Worm (Caenorhabditis elegans) whole organism, L3 larva: ENCODE results near the gene srd-49.

Experiments
- R02D3.7 ChIP-seq: fragments of 150-350 bp; optimal IDR thresholded peaks from 2 replicates; lab custom pipeline; 2014; ENCODE audit warnings: missing biosample characterization, missing genetic modification characterization
- ZK546.5 ChIP-seq: sonication (generic microtip); optimal IDR thresholded peaks from 2 replicates; lab custom pipeline; 2017; ENCODE audit warnings: missing biosample characterization, missing genetic modification characterization
- aly-2 ChIP-seq: fragments of 150-350 bp; optimal IDR thresholded peaks from 2 replicates; lab custom pipeline; 2014; ENCODE audit warnings: missing biosample characterization, missing genetic modification characterization
- ama-1 ChIP-seq: fragments of 150-350 bp; optimal IDR thresholded peaks from 2 replicates; lab custom pipeline; 2018
- daf-12 ChIP-seq: fragments of 150-350 bp; optimal IDR thresholded peaks from 2 replicates; lab custom pipeline; 2014; ENCODE audit warnings: missing biosample characterization, missing genetic modification reagents, missing genetic modification characterization
- egl-27 ChIP-seq: sonication (generic microtip); optimal IDR thresholded peaks from 4 replicates; lab custom pipeline; 2017; ENCODE audit warnings: missing biosample characterization, missing genetic modification reagents, missing genetic modification characterization
- elt-1 ChIP-seq: fragments of 150-350 bp; optimal IDR thresholded peaks from 2 replicates; lab custom pipeline; 2014; ENCODE audit warnings: missing biosample characterization, missing genetic modification characterization
- elt-3 ChIP-seq, 3 experiments: fragments of 150-350 bp in 1 of 3; sonication (generic microtip) in 2 of 3; optimal IDR thresholded peaks; 2 replicates in 2 of 3; 4 replicates in 1 of 3; lab custom pipeline; 2014 to 2017; ENCODE audit warnings: missing biosample characterization in 3 of 3, missing genetic modification characterization in 3 of 3
- fkh-10 ChIP-seq: sonication (generic microtip); optimal IDR thresholded peaks from 2 replicates; lab custom pipeline; 2017; ENCODE audit warnings: missing biosample characterization, missing genetic modification reagents, missing genetic modification characterization
- fkh-2 ChIP-seq: fragments of 150-350 bp; optimal IDR thresholded peaks from 2 replicates; lab custom pipeline; 2014; ENCODE audit warnings: missing biosample characterization, missing genetic modification reagents, missing genetic modification characterization
- hmg-11 ChIP-seq: sonication (generic microtip); optimal IDR thresholded peaks from 2 replicates; lab custom pipeline; 2016; ENCODE audit warnings: missing genetic modification characterization, missing compliant biosample characterization
- lin-15B ChIP-seq: fragments of 150-350 bp; optimal IDR thresholded peaks from 2 replicates; lab custom pipeline; 2014; ENCODE audit warnings: missing biosample characterization, missing genetic modification characterization
- lin-39 ChIP-seq: fragments of 150-350 bp; optimal IDR thresholded peaks from 2 replicates; lab custom pipeline; 2018; ENCODE audit warnings: missing biosample characterization, missing genetic modification reagents, missing genetic modification characterization
- lsy-12 ChIP-seq: sonication (generic microtip); optimal IDR thresholded peaks from 2 replicates; lab custom pipeline; 2016; ENCODE audit warnings: mild to moderate bottlenecking, missing genetic modification characterization, missing compliant biosample characterization
- mml-1 ChIP-seq: fragments of 150-350 bp; sonication (generic microtip); optimal IDR thresholded peaks from 3 replicates; lab custom pipeline; 2014; ENCODE audit warnings: missing biosample characterization, missing genetic modification characterization
- nfya-1 ChIP-seq: sonication (generic microtip); optimal IDR thresholded peaks from 2 replicates; lab custom pipeline; 2017; ENCODE audit warnings: missing genetic modification characterization, mild to moderate bottlenecking, missing compliant biosample characterization, antibody characterized with exemption, moderate library complexity; ENCODE audit not compliant: insufficient read depth
- nhr-12 ChIP-seq: fragments of 150-350 bp; optimal IDR thresholded peaks from 2 replicates; lab custom pipeline; 2014; ENCODE audit warnings: missing biosample characterization, missing genetic modification characterization
- nhr-25 ChIP-seq: sonication (generic microtip); optimal IDR thresholded peaks from 2 replicates; lab custom pipeline; 2017; ENCODE audit warnings: missing biosample characterization, missing genetic modification characterization
- nhr-28 ChIP-seq: fragments of 150-350 bp; optimal IDR thresholded peaks from 2 replicates; lab custom pipeline; 2014; ENCODE audit warnings: missing biosample characterization, missing genetic modification characterization
- nhr-43 ChIP-seq: sonication (generic microtip); optimal IDR thresholded peaks from 2 replicates; lab custom pipeline; 2016; ENCODE audit warnings: mild to moderate bottlenecking, missing genetic modification characterization, missing compliant biosample characterization; ENCODE audit not compliant: poor library complexity, severe bottlenecking
- pha-4 ChIP-seq: fragments of 150-350 bp; optimal IDR thresholded peaks from 2 replicates; lab custom pipeline; 2014; ENCODE audit warnings: missing biosample characterization, missing genetic modification reagents, missing genetic modification characterization
- pqm-1 ChIP-seq: fragments of 150-350 bp; optimal IDR thresholded peaks from 2 replicates; lab custom pipeline; 2017; ENCODE audit warnings: missing biosample characterization, missing genetic modification characterization, inconsistent platforms
- sea-2 ChIP-seq: fragments of 150-350 bp; sonication (generic microtip); optimal IDR thresholded peaks from 4 replicates; lab custom pipeline; 2014; ENCODE audit warnings: missing biosample characterization, missing genetic modification reagents, missing genetic modification characterization
- skn-1 ChIP-seq: fragments of 150-350 bp; optimal IDR thresholded peaks from 2 replicates; lab custom pipeline; 2014; ENCODE audit warnings: missing biosample characterization, missing genetic modification characterization
- snpc-4 ChIP-seq: fragments of 150-350 bp; optimal IDR thresholded peaks from 2 replicates; lab custom pipeline; 2014; ENCODE audit warnings: missing biosample characterization, missing genetic modification characterization
- tbx-2 ChIP-seq: sonication (generic microtip); optimal IDR thresholded peaks from 2 replicates; lab custom pipeline; 2016; ENCODE audit warnings: mild to moderate bottlenecking, missing genetic modification characterization, missing compliant biosample characterization
- unc-39 ChIP-seq: sonication (generic microtip); optimal IDR thresholded peaks from 4 replicates; lab custom pipeline; 2017; ENCODE audit warnings: missing biosample characterization, missing genetic modification characterization
- unc-62 ChIP-seq: fragments of 150-350 bp; sonication (generic microtip); optimal IDR thresholded peaks from 4 replicates; lab custom pipeline; 2014; ENCODE audit warnings: missing biosample characterization, missing genetic modification reagents, missing genetic modification characterization
- ztf-11 ChIP-seq: fragments of 150-350 bp; optimal IDR thresholded peaks from 2 replicates; lab custom pipeline; 2014; ENCODE audit warnings: missing biosample characterization, missing genetic modification characterization
- ztf-4 ChIP-seq: fragments of 150-350 bp; optimal IDR thresholded peaks from 2 replicates; lab custom pipeline; 2014; ENCODE audit warnings: missing biosample characterization, missing genetic modification characterization

The srd-49 gene

ce11 chrV:10134077-10134693, 39.7 kb downstream of the srd-49 start, which contains the start of the genes C08B6.18, wdr-20 and C08B6.8:
Gene C08B6.18 (minus strand): TSS chrV:10134127.
Gene wdr-20 (minus strand): TSS chrV:10134158.
Gene C08B6.8 (plus strand): TSS chrV:10134643.
- TF ChIP-seq ztf-11 (no peak), nhr-25 (peak; percentile 17), snpc-4 (peak; percentile 75), ztf-4 (no peak), ZK546.5 (tag; lab: Kevin White, UChicago) (no peak), pha-4 (tag; lab: Kevin White, UChicago) (peak; percentile 50), sea-2 (GFP tag; lab: Kevin White, UChicago) (no peak), daf-12 (tag; lab: Kevin White, UChicago) (no peak), nhr-12 (tag; lab: Kevin White, UChicago) (no peak), elt-3 (tag; optimal IDR thresholded peaks at IDR 0.05; lab: Kevin White, UChicago) (no peak), mml-1 (tag; lab: Kevin White, UChicago) (no peak), skn-1 (tag; lab: Kevin White, UChicago) (no peak), nhr-43 (tag; lab: Kevin White, UChicago) (no peak), R02D3.7 (tag; lab: Kevin White, UChicago) (no peak), fkh-10 (GFP tag; lab: Kevin White, UChicago) (no peak), unc-39 (tag; lab: Kevin White, UChicago) (no peak), lsy-12 (tag; lab: Kevin White, UChicago) (no peak), ama-1 (lab: Kevin White, UChicago) (no peak), nhr-28 (no peak), pqm-1 (tag; lab: Kevin White, UChicago) (no peak), lin-39 (no peak), aly-2 (no peak), lin-15B (tag; lab: Kevin White, UChicago) (peak; percentile 84), unc-62 (GFP tag; lab: Kevin White, UChicago) (no peak), fkh-2 (tag; lab: Kevin White, UChicago) (no peak), egl-27 (tag; lab: Kevin White, UChicago) (no peak), nfya-1 (tag; lab: Kevin White, UChicago) (peak; percentile 52), elt-1 (tag; lab: Kevin White, UChicago) (no peak)

- no peak for TF ChIP-seq tbx-2 (tag; lab: Kevin White, UChicago)
- peak; percentile 42 for TF ChIP-seq lin-39
- no peak for TF ChIP-seq hmg-11 (tag; lab: Kevin White, UChicago)
- TF ChIP-seq fkh-2 (tag; lab: Kevin White, UChicago) = no peak
- no peak for TF ChIP-seq nhr-28
Observed at ce11 chrV:10145653-10146052, 51.2 kb downstream of the srd-49 start, which contains the start of gene C51E3.9. Gene C51E3.9 (plus strand): TSS chrV:10145953.
